Fruit fly (Drosophila melanogaster) whole organism, embryonic: ENCODE results near the gene CG14174.

Experiments
- Ada2b ChIP-seq: fragments of 200-800 bp; sonication (Bioruptor generic); IDR thresholded peaks from 2 replicates; pipeline ENCODE4 v1.3.6; 2022; ENCODE audit warnings: missing biosample characterization, missing genetic modification characterization
- Adf1 ChIP-seq: fragments of 200-800 bp; sonication (Bioruptor generic); IDR thresholded peaks from 2 replicates; pipeline ENCODE4 v1.3.6; 2022; ENCODE audit warnings: missing biosample characterization, missing genetic modification characterization
- Atf3 ChIP-seq: fragments of 200-800 bp; sonication (Bioruptor generic); optimal IDR thresholded peaks from 3 replicates; lab custom pipeline; 2016; ENCODE audit warnings: missing biosample characterization, missing genetic modification characterization
- Atf6 ChIP-seq: fragments of 200-800 bp; sonication (Bioruptor generic); IDR thresholded peaks from 2 replicates; pipeline ENCODE4 v1.3.6; 2022; ENCODE audit warnings: missing biosample characterization, missing genetic modification characterization
- CG10565 ChIP-seq: fragments of 200-800 bp; sonication (Bioruptor generic); optimal IDR thresholded peaks from 3 replicates; lab custom pipeline; 2016; ENCODE audit warnings: missing biosample characterization, mild to moderate bottlenecking, missing genetic modification characterization
- CG10959 ChIP-seq: fragments of 200-800 bp; sonication (Bioruptor generic); IDR thresholded peaks from 2 replicates; pipeline ENCODE4 v1.3.6; 2022; ENCODE audit warnings: missing biosample characterization, missing genetic modification characterization
- CG10979 ChIP-seq: fragments of 200-800 bp; sonication (Bioruptor generic); optimal IDR thresholded peaks from 2 replicates; lab custom pipeline; 2018; ENCODE audit warnings: missing biosample characterization, mild to moderate bottlenecking, missing genetic modification characterization, moderate library complexity
- CG11504 ChIP-seq: fragments of 200-800 bp; sonication (Bioruptor generic); optimal IDR thresholded peaks from 3 replicates; lab custom pipeline; 2019; ENCODE audit warnings: missing biosample characterization, mild to moderate bottlenecking, missing genetic modification characterization, moderate library complexity
- CG12219 ChIP-seq: fragments of 200-800 bp; sonication (Bioruptor generic); optimal IDR thresholded peaks from 3 replicates; lab custom pipeline; 2018; ENCODE audit warnings: missing biosample characterization, mild to moderate bottlenecking, missing genetic modification characterization
- CG12236 ChIP-seq: fragments of 200-800 bp; sonication (Bioruptor generic); optimal IDR thresholded peaks from 2 replicates; lab custom pipeline; 2016; ENCODE audit warnings: missing biosample characterization, missing genetic modification characterization
- CG12659 ChIP-seq: fragments of 200-800 bp; sonication (Bioruptor generic); optimal IDR thresholded peaks from 3 replicates; lab custom pipeline; 2017; ENCODE audit warnings: mild to moderate bottlenecking, missing biosample characterization, missing genetic modification reagents, missing genetic modification characterization
- CG1529 ChIP-seq: fragments of 200-800 bp; sonication (Bioruptor generic); optimal IDR thresholded peaks from 3 replicates; lab custom pipeline; 2018; ENCODE audit warnings: missing biosample characterization, missing genetic modification characterization
- CG15601 ChIP-seq: fragments of 200-800 bp; sonication (Bioruptor generic); optimal IDR thresholded peaks from 3 replicates; lab custom pipeline; 2019; ENCODE audit warnings: missing biosample characterization, mild to moderate bottlenecking, missing genetic modification characterization, moderate library complexity
- CG17186 ChIP-seq: fragments of 200-800 bp; sonication (Bioruptor generic); optimal IDR thresholded peaks from 3 replicates; lab custom pipeline; 2017; ENCODE audit warnings: missing biosample characterization, missing genetic modification reagents, missing genetic modification characterization
- CG17612 ChIP-seq: fragments of 200-800 bp; sonication (Bioruptor generic); IDR thresholded peaks from 2 replicates; pipeline ENCODE4 v1.3.6; 2022; ENCODE audit warnings: missing biosample characterization, missing genetic modification characterization
- CG17912 ChIP-seq: fragments of 200-800 bp; sonication (Bioruptor generic); optimal IDR thresholded peaks from 2 replicates; lab custom pipeline; 2018; ENCODE audit warnings: missing biosample characterization, mild to moderate bottlenecking, missing genetic modification characterization
- CG18011 ChIP-seq: fragments of 200-800 bp; sonication (Bioruptor generic); optimal IDR thresholded peaks from 2 replicates; lab custom pipeline; 2017; ENCODE audit warnings: missing biosample characterization, missing genetic modification characterization, mild to moderate bottlenecking, moderate library complexity, missing genotype
- CG18619 ChIP-seq: fragments of 200-800 bp; sonication (Bioruptor generic); optimal IDR thresholded peaks from 3 replicates; lab custom pipeline; 2017; ENCODE audit warnings: missing biosample characterization, mild to moderate bottlenecking, missing genetic modification characterization
- CG31224 ChIP-seq: fragments of 200-800 bp; sonication (Bioruptor generic); IDR thresholded peaks from 2 replicates; pipeline ENCODE4 v1.3.6; 2022; ENCODE audit warnings: missing biosample characterization, missing genetic modification characterization
- CG6683 ChIP-seq: fragments of 200-800 bp; sonication (Bioruptor generic); optimal IDR thresholded peaks from 2 replicates; lab custom pipeline; 2017; ENCODE audit warnings: missing biosample characterization, mild to moderate bottlenecking, missing genetic modification characterization, missing genetic modification reagents
- CG7372 ChIP-seq: fragments of 200-800 bp; sonication (Bioruptor generic); IDR thresholded peaks from 2 replicates; pipeline ENCODE4 v1.3.6; 2022; ENCODE audit warnings: missing biosample characterization, missing genetic modification characterization
- CG7839 ChIP-seq: fragments of 200-800 bp; sonication (Bioruptor generic); optimal IDR thresholded peaks from 3 replicates; lab custom pipeline; 2018; ENCODE audit warnings: missing biosample characterization, mild to moderate bottlenecking, missing genetic modification characterization, moderate library complexity
- CG7928 ChIP-seq: fragments of 200-800 bp; sonication (Bioruptor generic); optimal IDR thresholded peaks from 2 replicates; lab custom pipeline; 2017; ENCODE audit warnings: missing biosample characterization, mild to moderate bottlenecking, missing genetic modification characterization
- CG8281 ChIP-seq: fragments of 200-800 bp; sonication (Bioruptor generic); optimal IDR thresholded peaks from 2 replicates; lab custom pipeline; 2018; ENCODE audit warnings: missing biosample characterization, mild to moderate bottlenecking, missing genetic modification characterization, moderate library complexity
- CG8388 ChIP-seq: fragments of 200-800 bp; sonication (Bioruptor generic); optimal IDR thresholded peaks from 2 replicates; lab custom pipeline; 2019; ENCODE audit warnings: missing biosample characterization, mild to moderate bottlenecking, missing genetic modification characterization, moderate library complexity
- CG9609 ChIP-seq: fragments of 200-800 bp; sonication (Bioruptor generic); optimal IDR thresholded peaks from 3 replicates; lab custom pipeline; 2016; ENCODE audit warnings: missing biosample characterization, missing genetic modification characterization
- CkIIα-i1 ChIP-seq: fragments of 200-800 bp; sonication (Bioruptor generic); IDR thresholded peaks from 2 replicates; pipeline ENCODE4 v1.3.6; 2022; ENCODE audit warnings: missing biosample characterization, missing genetic modification characterization
- D ChIP-seq, 2 experiments: fragments of 200-800 bp in 1 of 2; fragments of >200 bp in 1 of 2; sonication (Bioruptor generic) in 1 of 2; optimal IDR thresholded peaks; 2 replicates in 1 of 2; 3 replicates in 1 of 2; lab custom pipeline; 2017; ENCODE audit warnings: mild to moderate bottlenecking in 1 of 2, missing biosample characterization in 1 of 2, missing genetic modification characterization in 1 of 2, missing genetic modification reagents in 1 of 2
- Doc3 ChIP-seq: fragments of 200-800 bp; sonication (Bioruptor generic); IDR thresholded peaks from 3 replicates; pipeline ENCODE4 v1.3.6; 2022; ENCODE audit warnings: missing biosample characterization, missing genetic modification characterization; ENCODE audit not compliant: partially characterized antibody
- MESR4 ChIP-seq: fragments of 200-800 bp; sonication (Bioruptor generic); optimal IDR thresholded peaks from 2 replicates; lab custom pipeline; 2018; ENCODE audit warnings: missing biosample characterization, mild to moderate bottlenecking, missing genetic modification characterization, moderate library complexity
- Mrtf ChIP-seq: fragments of 200-800 bp; sonication (Bioruptor generic); IDR thresholded peaks from 3 replicates; pipeline ENCODE4 v1.3.6; 2022; ENCODE audit warnings: missing biosample characterization, missing genetic modification characterization
- Pdp1 ChIP-seq, 2 experiments: fragments of 200-800 bp; sonication (Bioruptor generic); optimal IDR thresholded peaks; 3 replicates each; lab custom pipeline; 2016; ENCODE audit warnings: missing biosample characterization in 2 of 2, missing genetic modification characterization in 2 of 2, mild to moderate bottlenecking in 1 of 2, moderate library complexity in 1 of 2
- Sin3A ChIP-seq: fragments of >200 bp; optimal IDR thresholded peaks from 2 replicates; lab custom pipeline; 2018
- Tbp ChIP-seq: fragments of >200 bp; optimal IDR thresholded peaks from 2 replicates; lab custom pipeline; 2018; ENCODE audit warnings: missing biosample characterization, missing genetic modification characterization
- bcd ChIP-seq: fragments of 200-800 bp; sonication (Bioruptor generic); optimal IDR thresholded peaks from 2 replicates; lab custom pipeline; 2017; ENCODE audit warnings: missing biosample characterization, mild to moderate bottlenecking, missing genetic modification characterization
- chinmo ChIP-seq: fragments of 200-800 bp; sonication (Bioruptor generic); IDR thresholded peaks from 4 replicates; pipeline ENCODE4 v1.3.6; 2022; ENCODE audit warnings: missing biosample characterization, missing genetic modification characterization; ENCODE audit not compliant: partially characterized antibody
- crol ChIP-seq: fragments of 200-800 bp; sonication (Bioruptor generic); IDR thresholded peaks from 2 replicates; pipeline ENCODE4 v1.3.6; 2022; ENCODE audit warnings: missing biosample characterization, missing genetic modification characterization
- fu2 ChIP-seq: fragments of 200-800 bp; sonication (Bioruptor generic); optimal IDR thresholded peaks from 2 replicates; lab custom pipeline; 2016; ENCODE audit warnings: missing biosample characterization, missing genetic modification characterization
- gt ChIP-seq: fragments of 200-800 bp; sonication (Bioruptor generic); IDR thresholded peaks from 2 replicates; pipeline ENCODE4 v1.3.6; 2022; ENCODE audit warnings: missing biosample characterization, missing genetic modification characterization
- ind ChIP-seq: fragments of 200-800 bp; sonication (Bioruptor generic); optimal IDR thresholded peaks from 3 replicates; lab custom pipeline; 2016; ENCODE audit warnings: missing biosample characterization, missing genetic modification characterization
- jumu ChIP-seq: fragments of 200-800 bp; sonication (Bioruptor generic); optimal IDR thresholded peaks from 3 replicates; lab custom pipeline; 2016; ENCODE audit warnings: missing biosample characterization, missing genetic modification characterization
- lab ChIP-seq: fragments of 200-800 bp; sonication (Bioruptor generic); optimal IDR thresholded peaks from 3 replicates; lab custom pipeline; 2017; ENCODE audit warnings: missing biosample characterization, missing genetic modification characterization, mild to moderate bottlenecking, moderate library complexity, missing genetic modification reagents
- pnt ChIP-seq: fragments of 200-800 bp; sonication (Bioruptor generic); optimal IDR thresholded peaks from 3 replicates; lab custom pipeline; 2016; ENCODE audit warnings: missing biosample characterization, missing genetic modification characterization
- pzg ChIP-seq: fragments of 200-800 bp; sonication (Bioruptor generic); optimal IDR thresholded peaks from 3 replicates; lab custom pipeline; 2018; ENCODE audit warnings: missing biosample characterization, mild to moderate bottlenecking, missing genetic modification characterization, moderate library complexity
- sd ChIP-seq: fragments of 200-800 bp; sonication (Bioruptor generic); optimal IDR thresholded peaks from 3 replicates; lab custom pipeline; 2018; ENCODE audit warnings: missing biosample characterization, mild to moderate bottlenecking, missing genetic modification characterization, moderate library complexity
- sqz ChIP-seq: fragments of 200-800 bp; sonication (Bioruptor generic); optimal IDR thresholded peaks from 3 replicates; lab custom pipeline; 2018; ENCODE audit warnings: missing biosample characterization, mild to moderate bottlenecking, missing genetic modification characterization
- unc-4 ChIP-seq: fragments of 200-800 bp; sonication (Bioruptor generic); IDR thresholded peaks from 2 replicates; pipeline ENCODE4 v1.3.6; 2022; ENCODE audit warnings: missing biosample characterization, missing genetic modification characterization; ENCODE audit not compliant: partially characterized antibody

The CG14174 gene

dm6 chr3L:9696650-9697526 is 22.2 kb upstream of the CG14174 start, which contains the start of gene Prps (continued):
- TF ChIP-seq Mrtf (GFP tag; lab: Robert Waterston, UW) (peak; percentile 78; the same call in 2 of the 3 replicates), unc-4 (GFP tag; lab: Robert Waterston, UW) (peak; percentile 33; the same call in 1 of the 2 replicates), CG11504 (tag; lab: Kevin White, UChicago) (peak; percentile 78), pnt (GFP tag; lab: Kevin White, UChicago) (peak; percentile 74), CG10565 (GFP tag; lab: Kevin White, UChicago) (no peak), CG31224 (peak; percentile 72), lab (GFP tag; lab: Kevin White, UChicago) (peak; percentile 93), CG8281 (tag; lab: Kevin White, UChicago) (peak; percentile 14), CG15601 (tag; lab: Kevin White, UChicago) (peak; percentile 50), Adf1 (peak; percentile 52; the same call in 1 of the 2 replicates), Sin3A (lab: Kevin White, UChicago) (no peak), CG12236 (peak; percentile 68), bcd (GFP tag; lab: Kevin White, UChicago) (peak; percentile 68), Pdp1 (GFP tag; optimal IDR thresholded peaks at IDR 0.05; lab: Kevin White, UChicago) (peak; percentile 75 to 87), CG1529 (peak; percentile 15), Atf3 (GFP tag; lab: Kevin White, UChicago) (peak; percentile 35), CG17612 (no peak), D (optimal IDR thresholded peaks at IDR 0.05; lab: Kevin White, UChicago) (no peak), D (GFP tag; optimal IDR thresholded peaks at IDR 0.05; lab: Kevin White, UChicago) (peak; percentile 36), CG12219 (GFP tag; lab: Kevin White, UChicago) (peak; percentile 78), CG7839 (peak; percentile 76), pzg (GFP tag; lab: Kevin White, UChicago) (peak; percentile 2), CG9609 (GFP tag; lab: Kevin White, UChicago) (peak; percentile 72), CG18011 (GFP tag; lab: Kevin White, UChicago) (peak; percentile 53), CG8388 (GFP tag; lab: Kevin White, UChicago) (peak; percentile 73), fu2 (GFP tag; lab: Kevin White, UChicago) (peak; percentile 63), sd (peak; percentile 53), CG17186 (GFP tag; lab: Kevin White, UChicago) (no peak), crol (GFP tag; lab: Robert Waterston, UW) (no peak), chinmo (GFP tag; lab: Robert Waterston, UW) (0 out of 4 replicates have a peak, but pooled peaks have one; percentile 58), CG7372 (GFP tag; lab: Robert Waterston, UW) (peak; percentile 70), MESR4 (GFP tag; lab: Kevin White, UChicago) (no peak), Atf6 (GFP tag; lab: Robert Waterston, UW) (peak; percentile 73), jumu (GFP tag; lab: Kevin White, UChicago) (peak; percentile 82), Ada2b (GFP tag; lab: Robert Waterston, UW) (peak; percentile 80), CG17912 (GFP tag; lab: Kevin White, UChicago) (no peak), CG7928 (no peak), Tbp (GFP tag; lab: Kevin White, UChicago) (no peak), ind (GFP tag; lab: Kevin White, UChicago) (peak; percentile 83), CkIIα-i1 (GFP tag; lab: Robert Waterston, UW) (no peak), CG10959 (GFP tag; lab: Robert Waterston, UW) (peak; percentile 68; the same call in 1 of the 2 replicates), CG18619 (GFP tag; lab: Kevin White, UChicago) (peak; percentile 52), CG12659 (peak; percentile 48), gt (GFP tag; lab: Robert Waterston, UW) (no peak; the same call in 1 of the 2 replicates), sqz (peak; percentile 15), Doc3 (GFP tag; lab: Robert Waterston, UW) (0 out of 3 replicates have a peak, but pooled peaks have one; percentile 32), CG10979 (tag; lab: Kevin White, UChicago) (peak; percentile 71), CG6683 (GFP tag; lab: Kevin White, UChicago) (peak; percentile 49)
